Worm (Caenorhabditis elegans): Measurements from ENCODE around the gene flp-27.

The flp-27 gene

ce11 chrII:5660736-5661734 is 19.8 kb upstream of the flp-27 start, which contains the start of the genes ift-43 and mdt-26 (continued):
- TF ChIP-seq elt-3 (tag; optimal IDR thresholded peaks at IDR 0.05) (no peak), M03D4.4 (tag; optimal IDR thresholded peaks at IDR 0.05) (peak; percentile 67), snpc-4 (tag; optimal IDR thresholded peaks at IDR 0.05) (no peak), elt-1 (tag; optimal IDR thresholded peaks at IDR 0.05; ENCODE audit: borderline replicate concordance, insufficient read depth) (no peak), ztf-11 (tag; optimal IDR thresholded peaks at IDR 0.05) (peak; percentile 20)

- TF ChIP-seq nhr-28 (tag; optimal IDR thresholded peaks at IDR 0.05) = no peak
- peak; percentile 54 for TF ChIP-seq nhr-76 (tag; optimal IDR thresholded peaks at IDR 0.05)
- peak; percentile 90 for TF ChIP-seq drap-1 (GFP tag; optimal IDR thresholded peaks at IDR 0.05)
- no peak for TF ChIP-seq unc-39 (tag; optimal IDR thresholded peaks at IDR 0.05)
- peak; percentile 54 for TF ChIP-seq bed-3 (GFP tag; optimal IDR thresholded peaks at IDR 0.05)
- TF ChIP-seq ceh-43 (GFP tag; optimal IDR thresholded peaks at IDR 0.05) = peak; percentile 66
- TF ChIP-seq hlh-1 (tag; optimal IDR thresholded peaks at IDR 0.05) = peak; percentile 79
- no peak for TF ChIP-seq blmp-1 (tag; optimal IDR thresholded peaks at IDR 0.05)
- no peak for TF ChIP-seq zip-8 (tag; optimal IDR thresholded peaks at IDR 0.05)
- peak; percentile 58 for TF ChIP-seq unc-62 (GFP tag; optimal IDR thresholded peaks at IDR 0.05)
- no peak for TF ChIP-seq snpc-4 (tag; optimal IDR thresholded peaks at IDR 0.05)
- TF ChIP-seq elt-3 (tag; optimal IDR thresholded peaks at IDR 0.05) = peak; percentile 76
- TF ChIP-seq tbx-8 (GFP tag; optimal IDR thresholded peaks at IDR 0.05) = peak; percentile 34
- peak; percentile 61 for TF ChIP-seq ces-1 (GFP tag; optimal IDR thresholded peaks at IDR 0.05)
- peak; percentile 86 for TF ChIP-seq M03D4.4 (tag; optimal IDR thresholded peaks at IDR 0.05)
- peak; percentile 70 for TF ChIP-seq lin-32 (GFP tag; optimal IDR thresholded peaks at IDR 0.05)
- TF ChIP-seq mep-1 (tag; optimal IDR thresholded peaks at IDR 0.05) = peak; percentile 44
- peak; percentile 97 for TF ChIP-seq mls-2 (tag; optimal IDR thresholded peaks at IDR 0.05)
- peak; percentile 70 for TF ChIP-seq lsy-2 (tag; optimal IDR thresholded peaks at IDR 0.05)
- peak; percentile 38 for TF ChIP-seq nhr-2 (tag; optimal IDR thresholded peaks at IDR 0.05)
- peak; percentile 90 for TF ChIP-seq ceh-83 (GFP tag; optimal IDR thresholded peaks at IDR 0.05)
- TF ChIP-seq elt-1 (tag; optimal IDR thresholded peaks at IDR 0.05; ENCODE audit: borderline replicate concordance, insufficient read depth) = no peak
- TF ChIP-seq ztf-11 (tag; optimal IDR thresholded peaks at IDR 0.05) = peak; percentile 62
- TF ChIP-seq nhr-12 (tag; optimal IDR thresholded peaks at IDR 0.05) = peak; percentile 23
- peak; percentile 96 for TF ChIP-seq ham-2 (GFP tag; optimal IDR thresholded peaks at IDR 0.05)
- TF ChIP-seq sptf-1 (tag; optimal IDR thresholded peaks at IDR 0.05) = peak; percentile 95
- peak; percentile 93 for TF ChIP-seq unc-120 (tag; optimal IDR thresholded peaks at IDR 0.05; ENCODE audit: poor library complexity, severe bottlenecking)
- peak; percentile 71 for TF ChIP-seq nhr-237 (tag; optimal IDR thresholded peaks at IDR 0.05)
- TF ChIP-seq pha-4 (tag; optimal IDR thresholded peaks at IDR 0.05) = peak; percentile 80
- TF ChIP-seq cnd-1 (tag; optimal IDR thresholded peaks at IDR 0.05) = peak; percentile 78
- no peak for TF ChIP-seq mab-5 (tag; optimal IDR thresholded peaks at IDR 0.05)
- TF ChIP-seq ceh-39 (tag; optimal IDR thresholded peaks at IDR 0.05) = peak; percentile 73
- TF ChIP-seq lin-13 (tag; optimal IDR thresholded peaks at IDR 0.05) = no peak
- peak; percentile 1 for TF ChIP-seq flh-1 (GFP tag; optimal IDR thresholded peaks at IDR 0.05)
- TF ChIP-seq sem-2 (GFP tag; optimal IDR thresholded peaks at IDR 0.05) = peak; percentile 77
These were observed 19.0 kb upstream of the flp-27 start for ce11 chrII:5661735-5662177.

- TF ChIP-seq nhr-2 (tag; optimal IDR thresholded peaks at IDR 0.05) = no peak
- no peak for TF ChIP-seq sem-2 (GFP tag; optimal IDR thresholded peaks at IDR 0.05)
- no peak for TF ChIP-seq blmp-1 (tag; optimal IDR thresholded peaks at IDR 0.05)
- TF ChIP-seq ztf-11 (tag; optimal IDR thresholded peaks at IDR 0.05) = no peak
- no peak for TF ChIP-seq M03D4.4 (tag; optimal IDR thresholded peaks at IDR 0.05)
- TF ChIP-seq flh-1 (GFP tag; optimal IDR thresholded peaks at IDR 0.05) = no peak
- TF ChIP-seq hlh-1 (tag; optimal IDR thresholded peaks at IDR 0.05) = no peak
- TF ChIP-seq cnd-1 (tag; optimal IDR thresholded peaks at IDR 0.05) = no peak
- TF ChIP-seq zip-8 (tag; optimal IDR thresholded peaks at IDR 0.05) = no peak
- TF ChIP-seq sptf-1 (tag; optimal IDR thresholded peaks at IDR 0.05) = no peak
- TF ChIP-seq lin-13 (tag; optimal IDR thresholded peaks at IDR 0.05) = no peak
- no peak for TF ChIP-seq ces-1 (GFP tag; optimal IDR thresholded peaks at IDR 0.05)
- TF ChIP-seq unc-120 (tag; optimal IDR thresholded peaks at IDR 0.05; ENCODE audit: poor library complexity, severe bottlenecking) = no peak
These were observed 17.5 kb upstream of the flp-27 start for ce11 chrII:5663180-5663791.
